Worm (Caenorhabditis elegans) whole organism, midembryonic: ENCODE measurements around the gene dhhc-6.

Source experiments
- T22C8.4 ChIP-seq: fragments of 200-800 bp; sonication (Bioruptor generic); IDR thresholded peaks from 2 replicates; pipeline ENCODE4 v1.3.6; 2022; ENCODE audit warnings: missing genetic modification characterization, missing compliant biosample characterization
- cog-1 ChIP-seq: sonication (generic microtip); optimal IDR thresholded peaks from 2 replicates; lab custom pipeline; 2016; ENCODE audit warnings: missing genetic modification characterization, missing compliant biosample characterization
- flt-1 ChIP-seq: fragments of 200-800 bp; sonication (Bioruptor generic); IDR thresholded peaks from 2 replicates; pipeline ENCODE4 v1.3.6; 2022; ENCODE audit warnings: missing genetic modification characterization, missing compliant biosample characterization
- klf-2 ChIP-seq: fragments of 200-800 bp; sonication (Bioruptor generic); conservative IDR thresholded peaks from 2 replicates; pipeline ENCODE4 v1.3.6; 2022; ENCODE audit warnings: missing genetic modification reagents, missing genetic modification characterization, missing compliant biosample characterization
- med-1 ChIP-seq: sonication (generic microtip); optimal IDR thresholded peaks from 2 replicates; lab custom pipeline; 2017; ENCODE audit warnings: missing genetic modification characterization, mild to moderate bottlenecking, missing compliant biosample characterization, antibody characterized with exemption, missing genetic modification reagents; ENCODE audit not compliant: insufficient read depth
- ref-1 ChIP-seq: fragments of 200-800 bp; sonication (Bioruptor generic); conservative IDR thresholded peaks from 2 replicates; pipeline ENCODE4 v1.3.6; 2022; ENCODE audit warnings: missing genetic modification reagents, missing genetic modification characterization, missing compliant biosample characterization
- tab-1 ChIP-seq: fragments of 200-800 bp; sonication (Bioruptor generic); IDR thresholded peaks from 2 replicates; pipeline ENCODE4 v1.3.6; 2022; ENCODE audit warnings: missing genetic modification characterization, missing compliant biosample characterization
- ztf-23 ChIP-seq: fragments of 200-800 bp; sonication (Bioruptor generic); IDR thresholded peaks from 2 replicates; pipeline ENCODE4 v1.3.6; 2022; ENCODE audit warnings: missing genetic modification reagents, missing genetic modification characterization, missing compliant biosample characterization
- ztf-29 ChIP-seq: fragments of 200-800 bp; sonication (Bioruptor generic); IDR thresholded peaks from 2 replicates; pipeline ENCODE4 v1.3.6; 2022; ENCODE audit warnings: missing genetic modification reagents, missing genetic modification characterization, missing compliant biosample characterization

dhhc-6 gene

DNA sequence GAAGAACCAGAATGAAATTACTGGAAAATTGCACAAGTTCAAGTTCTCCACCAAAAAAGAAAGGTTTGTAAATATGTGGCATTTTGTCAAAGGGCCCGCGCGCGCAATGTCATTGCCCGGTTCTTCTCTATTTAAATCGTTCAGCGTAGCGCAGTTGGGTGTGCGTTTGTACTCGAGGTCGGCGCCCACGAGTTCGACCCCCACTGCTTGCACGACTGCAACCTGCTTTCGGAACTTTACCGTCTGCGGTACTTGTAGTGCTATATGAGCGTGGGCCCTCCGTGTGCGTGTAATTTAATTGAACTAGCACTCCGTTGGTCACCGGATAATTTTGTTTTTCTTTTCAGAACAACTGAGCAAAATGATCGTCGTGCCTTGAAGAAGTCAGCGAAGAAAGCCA, 38.3 kb upstream of the dhhc-6 start:
- TF ChIP-seq tab-1 (peak; percentile 84), flt-1 (GFP tag; lab: Robert Waterston, UW) (peak; percentile 78), T22C8.4 (GFP tag; lab: Robert Waterston, UW) (peak; percentile 57; the same call in 1 of the 2 replicates), ztf-29 (GFP tag; lab: Robert Waterston, UW) (peak; percentile 67), med-1 (GFP tag; lab: Kevin White, UChicago) (peak; percentile 50), cog-1 (tag; lab: Kevin White, UChicago) (peak; percentile 37), ztf-23 (peak; percentile 77), ref-1 (GFP tag; lab: Robert Waterston, UW) (peak; percentile 56; the same call in 1 of the 2 replicates), klf-2 (GFP tag; lab: Robert Waterston, UW) (peak; percentile 15; the same call in 1 of the 2 replicates)

ce11 chrIV:12088898-12089297, 35.9 kb upstream of the dhhc-6 start:
- TF ChIP-seq flt-1 (GFP tag; lab: Robert Waterston, UW) (no peak), T22C8.4 (GFP tag; lab: Robert Waterston, UW) (no peak), med-1 (GFP tag; lab: Kevin White, UChicago) (no peak), ztf-29 (GFP tag; lab: Robert Waterston, UW) (no peak)

DNA sequence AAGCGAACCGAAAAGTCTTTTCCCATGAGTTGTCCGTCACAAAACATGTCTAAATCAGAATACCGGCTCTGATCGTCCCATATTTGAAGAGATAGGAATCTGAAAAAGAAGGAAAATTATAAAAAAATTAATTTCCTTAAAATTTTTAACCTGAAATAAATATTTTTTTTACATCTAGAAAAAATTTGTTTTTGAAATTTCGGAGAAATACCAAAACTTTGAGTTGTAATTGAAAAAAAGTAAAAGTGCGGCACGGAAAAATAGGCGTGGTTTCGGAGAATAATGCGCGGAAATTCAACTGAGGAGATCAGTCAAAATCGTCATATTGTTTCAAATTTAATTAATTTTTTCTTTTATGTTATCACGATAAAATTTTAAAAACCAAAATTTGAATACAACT, 35.2 kb upstream of the dhhc-6 start, which contains the start of gene F11A10.6:
TSS of gene F11A10.6 (minus strand) at position 101 of the 400 bp plus-strand sequence.
- TF ChIP-seq tab-1 (no peak), ztf-29 (GFP tag; lab: Robert Waterston, UW) (no peak), cog-1 (tag; lab: Kevin White, UChicago) (no peak), med-1 (GFP tag; lab: Kevin White, UChicago) (no peak), T22C8.4 (GFP tag; lab: Robert Waterston, UW) (no peak), ztf-23 (no peak), flt-1 (GFP tag; lab: Robert Waterston, UW) (no peak), ref-1 (GFP tag; lab: Robert Waterston, UW) (no peak), klf-2 (GFP tag; lab: Robert Waterston, UW) (no peak)

ce11 chrIV:12092113-12092512, 32.6 kb upstream of the dhhc-6 start, which contains the start of gene mig-32:
mig-32 (minus strand) TSS chrIV:12092213.
- no peak for TF ChIP-seq ref-1 (GFP tag; lab: Robert Waterston, UW)
- no peak for TF ChIP-seq cog-1 (tag; lab: Kevin White, UChicago)
- TF ChIP-seq T22C8.4 (GFP tag; lab: Robert Waterston, UW) = no peak
- TF ChIP-seq ztf-29 (GFP tag; lab: Robert Waterston, UW) = no peak
- no peak for TF ChIP-seq klf-2 (GFP tag; lab: Robert Waterston, UW)
- TF ChIP-seq med-1 (GFP tag; lab: Kevin White, UChicago) = no peak
- no peak for TF ChIP-seq tab-1
- no peak for TF ChIP-seq flt-1 (GFP tag; lab: Robert Waterston, UW)
- TF ChIP-seq ztf-23 = no peak

- TF ChIP-seq med-1 (GFP tag; lab: Kevin White, UChicago) (no peak), T22C8.4 (GFP tag; lab: Robert Waterston, UW) (no peak), ztf-29 (GFP tag; lab: Robert Waterston, UW) (no peak), cog-1 (tag; lab: Kevin White, UChicago) (no peak), tab-1 (no peak), klf-2 (GFP tag; lab: Robert Waterston, UW) (no peak), ref-1 (GFP tag; lab: Robert Waterston, UW) (no peak), flt-1 (GFP tag; lab: Robert Waterston, UW) (no peak), ztf-23 (no peak)
Observed at ce11 chrIV:12093384-12093783, 31.4 kb upstream of the dhhc-6 start, which contains the start of gene cpsf-4. cpsf-4 (minus strand) TSS chrIV:12093445.

DNA sequence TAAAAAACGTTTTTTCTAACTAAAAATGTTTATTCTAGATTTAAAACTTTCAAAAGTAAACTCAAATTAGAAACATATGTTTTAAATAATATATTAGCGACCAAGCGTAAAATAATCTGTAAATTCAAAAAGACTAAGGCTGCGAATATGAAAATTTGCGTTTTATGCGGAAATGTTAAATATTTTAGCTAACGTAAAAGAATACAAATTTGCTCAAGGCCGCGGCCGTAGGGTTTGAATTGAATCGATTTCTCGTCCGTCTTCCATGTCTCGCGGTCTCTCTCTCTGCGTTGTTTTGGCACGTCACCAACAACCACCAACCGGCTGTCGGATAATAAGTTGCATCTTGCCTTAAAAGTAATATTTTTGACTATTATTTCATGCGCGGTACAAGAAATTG, 30.9 kb upstream of the dhhc-6 start, which contains the start of gene F11A10.5:
TSS of gene F11A10.5 (plus strand) at position 301 of the 400 bp plus-strand sequence.
- TF ChIP-seq T22C8.4 (GFP tag; lab: Robert Waterston, UW) (peak; percentile 55; the same call in 1 of the 2 replicates), ref-1 (GFP tag; lab: Robert Waterston, UW) (no peak)

DNA sequence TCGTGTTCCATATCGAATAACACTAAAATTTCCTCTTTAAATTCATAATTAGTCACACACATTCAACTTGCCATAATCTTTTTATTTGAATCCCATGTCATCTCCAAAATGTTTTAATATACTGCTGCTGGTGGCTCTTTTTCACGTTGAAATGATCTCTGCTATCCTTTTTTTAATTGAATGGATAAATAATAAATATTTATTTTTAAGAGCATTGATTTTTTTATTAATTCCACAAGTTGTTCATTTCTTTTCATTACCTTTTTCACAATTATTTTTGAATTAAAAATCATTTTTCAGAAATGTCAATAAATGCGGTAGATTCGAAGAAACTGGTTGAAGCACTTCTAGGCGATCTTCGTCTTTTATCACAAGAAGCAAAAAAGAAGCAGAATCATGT, 28.3 kb upstream of the dhhc-6 start, which contains the start of gene mon-2:
TSS of gene mon-2 (plus strand) at position 301 of the 400 bp plus-strand sequence.
- no peak for TF ChIP-seq tab-1
- TF ChIP-seq ztf-23 = no peak
- no peak for TF ChIP-seq flt-1 (GFP tag; lab: Robert Waterston, UW)
- no peak for TF ChIP-seq T22C8.4 (GFP tag; lab: Robert Waterston, UW)
- TF ChIP-seq klf-2 (GFP tag; lab: Robert Waterston, UW) = no peak
- no peak for TF ChIP-seq med-1 (GFP tag; lab: Kevin White, UChicago)
- no peak for TF ChIP-seq ztf-29 (GFP tag; lab: Robert Waterston, UW)
- no peak for TF ChIP-seq cog-1 (tag; lab: Kevin White, UChicago)
- TF ChIP-seq ref-1 (GFP tag; lab: Robert Waterston, UW) = no peak

DNA sequence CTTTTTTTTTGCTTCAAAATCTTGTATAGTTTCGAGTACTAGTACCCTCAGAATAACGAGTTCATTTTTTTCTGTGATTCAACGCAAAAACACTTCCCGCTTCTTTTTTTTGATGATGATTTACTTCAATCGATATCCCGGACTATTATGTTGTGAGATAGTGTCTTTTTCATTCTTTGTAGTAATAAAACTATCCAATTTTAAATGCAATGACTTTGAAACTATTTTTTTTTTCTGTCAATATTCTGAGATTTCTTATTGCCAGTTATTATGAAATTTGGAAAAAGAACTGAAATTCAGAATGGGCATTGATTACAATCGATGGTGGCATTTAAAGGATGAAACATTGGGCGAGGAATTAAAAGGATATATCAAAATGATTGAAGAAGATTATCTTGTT, 19.2 kb upstream of the dhhc-6 start, which contains the start of gene M18.3:
TSS of gene M18.3 (plus strand) at position 301 of the 400 bp plus-strand sequence.
- TF ChIP-seq cog-1 (tag; lab: Kevin White, UChicago) (no peak), flt-1 (GFP tag; lab: Robert Waterston, UW) (no peak), tab-1 (no peak), T22C8.4 (GFP tag; lab: Robert Waterston, UW) (no peak), ztf-29 (GFP tag; lab: Robert Waterston, UW) (no peak), klf-2 (GFP tag; lab: Robert Waterston, UW) (no peak), med-1 (GFP tag; lab: Kevin White, UChicago) (no peak), ref-1 (GFP tag; lab: Robert Waterston, UW) (no peak), ztf-23 (no peak)

ce11 chrIV:12108984-12109657, 15.6 kb upstream of the dhhc-6 start:
- TF ChIP-seq flt-1 (GFP tag; lab: Robert Waterston, UW) (no peak), ref-1 (GFP tag; lab: Robert Waterston, UW) (no peak), med-1 (GFP tag; lab: Kevin White, UChicago) (no peak), T22C8.4 (GFP tag; lab: Robert Waterston, UW) (no peak), cog-1 (tag; lab: Kevin White, UChicago) (no peak), ztf-23 (no peak), ztf-29 (GFP tag; lab: Robert Waterston, UW) (no peak), tab-1 (no peak), klf-2 (GFP tag; lab: Robert Waterston, UW) (no peak)
